Worm (Caenorhabditis elegans) whole organism, L2 larva: ENCODE data around the gene ttr-1.

Source experiments
- ceh-82 ChIP-seq: fragments of 150-350 bp; optimal IDR thresholded peaks from 2 replicates; lab custom pipeline; 2014; ENCODE audit warnings: missing biosample characterization, missing genetic modification characterization
- fos-1 ChIP-seq: fragments of 150-350 bp; optimal IDR thresholded peaks from 2 replicates; lab custom pipeline; 2014; ENCODE audit warnings: missing biosample characterization, missing genetic modification characterization
- unc-39 ChIP-seq: fragments of 150-350 bp; optimal IDR thresholded peaks from 2 replicates; lab custom pipeline; 2014; ENCODE audit warnings: missing biosample characterization, missing genetic modification characterization

DNA sequence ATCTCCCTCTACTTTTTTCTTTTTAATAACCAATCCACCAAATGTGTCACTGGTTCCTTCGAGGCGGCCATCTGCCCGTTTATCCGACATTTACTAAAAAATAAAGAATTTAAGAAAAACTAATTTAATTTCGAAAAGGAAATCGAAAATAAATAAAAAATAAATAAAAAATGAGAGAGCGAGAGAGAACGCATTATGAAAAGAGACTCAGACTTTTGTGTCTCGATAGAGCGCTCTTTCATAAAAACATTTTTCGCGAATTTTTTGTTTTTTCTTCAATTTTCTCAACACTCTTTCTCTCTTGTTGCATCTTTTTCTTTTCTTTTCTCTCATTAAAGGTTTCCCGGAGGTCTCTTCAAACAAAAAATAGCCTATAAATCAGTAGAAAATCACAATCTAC, 27.2 kb downstream of the ttr-1 start, which contains the start of gene mog-1:
- no peak for TF ChIP-seq unc-39 (tag; lab: Kevin White, UChicago)
- no peak for TF ChIP-seq ceh-82 (tag; lab: Kevin White, UChicago)
- TF ChIP-seq fos-1 (tag; lab: Kevin White, UChicago): peak; percentile 5
